Fruit fly (Drosophila melanogaster) whole organism, pupa: ENCODE measurements around the gene CG13653.

Experiments used
- CG12605 ChIP-seq: fragments of 200-800 bp; sonication (Bioruptor generic); IDR thresholded peaks from 2 replicates; pipeline ENCODE4 v1.3.6; 2022; ENCODE audit warnings: missing biosample characterization, missing genetic modification characterization
- CG13204 ChIP-seq: fragments of 200-800 bp; sonication (Bioruptor generic); optimal IDR thresholded peaks from 2 replicates; lab custom pipeline; 2018; ENCODE audit warnings: missing biosample characterization, mild to moderate bottlenecking, missing genetic modification characterization, moderate library complexity
- CG15710 ChIP-seq: fragments of 200-800 bp; sonication (Bioruptor generic); optimal IDR thresholded peaks from 2 replicates; lab custom pipeline; 2018; ENCODE audit warnings: missing biosample characterization, mild to moderate bottlenecking, missing genetic modification characterization, moderate library complexity
- CG17806 ChIP-seq: fragments of 200-800 bp; sonication (Bioruptor generic); optimal IDR thresholded peaks from 2 replicates; lab custom pipeline; 2018; ENCODE audit warnings: missing biosample characterization, mild to moderate bottlenecking, missing genetic modification characterization, moderate library complexity
- CG32121 ChIP-seq: fragments of 200-800 bp; sonication (Bioruptor generic); IDR thresholded peaks from 2 replicates; pipeline ENCODE4 v1.3.6; 2022; ENCODE audit warnings: missing biosample characterization, missing genetic modification characterization
- CG4496 ChIP-seq: fragments of 200-800 bp; sonication (Bioruptor generic); IDR thresholded peaks from 3 replicates; pipeline ENCODE4 v1.3.6; 2022; ENCODE audit warnings: missing biosample characterization, missing genetic modification characterization
- CG8159 ChIP-seq: fragments of 200-800 bp; sonication (Bioruptor generic); optimal IDR thresholded peaks from 3 replicates; lab custom pipeline; 2018; ENCODE audit warnings: missing biosample characterization, mild to moderate bottlenecking, missing genetic modification characterization, moderate library complexity
- CG8301 ChIP-seq: fragments of 200-800 bp; sonication (Bioruptor generic); optimal IDR thresholded peaks from 2 replicates; lab custom pipeline; 2018; ENCODE audit warnings: missing biosample characterization, mild to moderate bottlenecking, missing genetic modification characterization
- CG9948 ChIP-seq: fragments of 200-800 bp; sonication (Bioruptor generic); optimal IDR thresholded peaks from 2 replicates; lab custom pipeline; 2018; ENCODE audit warnings: missing biosample characterization, mild to moderate bottlenecking, missing genetic modification characterization, moderate library complexity
- EcR ChIP-seq: fragments of 200-800 bp; sonication (Bioruptor generic); optimal IDR thresholded peaks from 3 replicates; lab custom pipeline; 2019; ENCODE audit warnings: missing biosample characterization, missing genetic modification characterization, mild to moderate bottlenecking, moderate library complexity, missing genetic modification reagents
- Ets98B ChIP-seq: fragments of 200-800 bp; sonication (Bioruptor generic); IDR thresholded peaks from 2 replicates; pipeline ENCODE4 v1.3.6; 2022; ENCODE audit warnings: missing biosample characterization, missing genetic modification characterization
- Snoo ChIP-seq: fragments of 200-800 bp; sonication (Bioruptor generic); optimal IDR thresholded peaks from 3 replicates; lab custom pipeline; 2017; ENCODE audit warnings: missing biosample characterization, mild to moderate bottlenecking, missing genetic modification characterization, inconsistent platforms
- fd96Ca ChIP-seq: fragments of 200-800 bp; sonication (Bioruptor generic); IDR thresholded peaks from 3 replicates; pipeline ENCODE4 v1.3.6; 2022; ENCODE audit warnings: missing biosample characterization, missing genetic modification characterization

DNA sequence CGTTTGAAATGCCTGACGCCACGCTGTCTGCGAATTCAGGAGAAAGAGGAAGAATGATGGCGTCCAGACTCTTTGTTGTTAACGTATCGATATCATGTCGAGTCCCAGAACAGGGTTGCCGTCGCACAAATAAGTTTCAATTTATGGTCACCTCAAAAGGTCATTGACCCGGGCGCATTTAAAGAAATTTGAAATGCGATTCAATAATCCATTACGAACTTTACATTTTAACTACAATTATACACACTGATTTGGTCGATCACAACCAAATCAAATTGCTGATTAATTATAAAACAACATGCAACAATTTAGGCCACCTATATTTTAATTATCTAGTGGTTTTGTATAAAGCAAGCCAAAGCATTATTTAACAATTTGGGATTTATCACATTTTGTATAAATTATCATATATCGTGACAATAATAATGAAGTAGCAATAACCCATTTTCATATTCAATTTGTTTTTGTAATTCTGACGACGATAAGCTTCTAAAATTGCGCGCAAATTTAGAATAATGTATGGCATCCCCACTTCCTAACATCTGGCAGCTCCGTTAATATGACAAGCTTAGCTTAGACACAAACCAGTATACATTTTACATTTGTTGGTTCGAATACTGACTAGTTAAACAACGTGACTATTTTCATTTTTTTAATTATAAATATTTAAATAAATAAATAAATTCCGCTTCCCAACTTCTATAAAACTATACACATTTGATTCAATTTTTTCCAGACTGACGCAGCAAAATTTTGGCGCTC is 49.9 kb downstream of the CG13653 start, which contains the start of gene bam:
- TF ChIP-seq CG8159 (no peak), CG32121 (no peak), EcR (peak; percentile 81), CG13204 (GFP tag; lab: Kevin White, UChicago) (no peak), fd96Ca (no peak), CG4496 (GFP tag; lab: Robert Waterston, UW) (no peak), CG8301 (tag; lab: Kevin White, UChicago) (no peak), CG12605 (GFP tag; lab: Robert Waterston, UW) (no peak), CG9948 (tag; lab: Kevin White, UChicago) (no peak), CG15710 (no peak), Ets98B (GFP tag; lab: Robert Waterston, UW) (no peak), CG17806 (tag; lab: Kevin White, UChicago) (no peak), Snoo (tag; lab: Kevin White, UChicago) (no peak)
